Fruit fly (Drosophila melanogaster) whole organism, wandering third instar larva: ENCODE results near the gene CG9312.

ENCODE experiments used
- CG9705 ChIP-seq: fragments of 200-800 bp; sonication (Bioruptor generic); optimal IDR thresholded peaks from 2 replicates; lab custom pipeline; 2018; ENCODE audit warnings: missing biosample characterization, mild to moderate bottlenecking, missing genetic modification characterization
- CrebA ChIP-seq: fragments of 200-800 bp; sonication (Bioruptor generic); optimal IDR thresholded peaks from 2 replicates; lab custom pipeline; 2016; ENCODE audit warnings: missing biosample characterization, mild to moderate bottlenecking, missing genetic modification characterization, borderline replicate concordance
- Dfd ChIP-seq: fragments of >200 bp; optimal IDR thresholded peaks from 2 replicates; lab custom pipeline; 2017; ENCODE audit warnings: missing biosample characterization, missing genetic modification characterization
- GATAd ChIP-seq: sonication (Bioruptor generic); optimal IDR thresholded peaks from 2 replicates; lab custom pipeline; 2016; ENCODE audit warnings: missing biosample characterization, missing genetic modification characterization
- HLH106 ChIP-seq: fragments of 200-800 bp; optimal IDR thresholded peaks from 3 replicates; lab custom pipeline; 2019; ENCODE audit warnings: missing biosample characterization, mild to moderate bottlenecking, missing genetic modification characterization, moderate library complexity
- Hnf4 ChIP-seq: fragments of 200-800 bp; sonication (Bioruptor generic); optimal IDR thresholded peaks from 2 replicates; lab custom pipeline; 2016; ENCODE audit warnings: missing biosample characterization, mild to moderate bottlenecking, missing genetic modification characterization
- Jra ChIP-seq: sonication (Bioruptor generic); optimal IDR thresholded peaks from 2 replicates; lab custom pipeline; 2016; ENCODE audit warnings: missing biosample characterization, missing genetic modification characterization
- Mio ChIP-seq: sonication (Bioruptor generic); optimal IDR thresholded peaks from 2 replicates; lab custom pipeline; 2016; ENCODE audit warnings: missing biosample characterization, missing genetic modification characterization
- OdsH ChIP-seq: fragments of 200-800 bp; sonication (Bioruptor generic); optimal IDR thresholded peaks from 2 replicates; lab custom pipeline; 2016; ENCODE audit warnings: missing biosample characterization, mild to moderate bottlenecking, missing genetic modification characterization
- Rel ChIP-seq, 2 experiments: fragments of 200-800 bp; sonication (Bioruptor generic) in 1 of 2; optimal IDR thresholded peaks; 2 replicates in 1 of 2; 3 replicates in 1 of 2; lab custom pipeline; 2016 to 2019; ENCODE audit warnings: mild to moderate bottlenecking in 2 of 2, missing biosample characterization in 2 of 2, missing genetic modification characterization in 2 of 2, moderate library complexity in 1 of 2
- Sp1 ChIP-seq: fragments of 200-800 bp; sonication (Bioruptor generic); optimal IDR thresholded peaks from 3 replicates; lab custom pipeline; 2019; ENCODE audit warnings: missing biosample characterization, mild to moderate bottlenecking, missing genetic modification characterization, moderate library complexity
- Vsx2 ChIP-seq: fragments of 200-300, 225-300 bp; sonication (Bioruptor generic); optimal IDR thresholded peaks from 2 replicates; lab custom pipeline; 2018; ENCODE audit warnings: missing biosample characterization, missing genetic modification characterization; ENCODE audit not compliant: partially characterized antibody
- br ChIP-seq: fragments of 200-800 bp; sonication (Bioruptor generic); optimal IDR thresholded peaks from 2 replicates; lab custom pipeline; 2016; ENCODE audit warnings: missing biosample characterization, missing genetic modification characterization
- brk ChIP-seq: fragments of 200-800 bp; sonication (Bioruptor generic); optimal IDR thresholded peaks from 2 replicates; lab custom pipeline; 2016; ENCODE audit warnings: missing biosample characterization, mild to moderate bottlenecking, missing genetic modification characterization
- dl ChIP-seq, 2 experiments: fragments of 175-275, 200-275 bp in 1 of 2; fragments of 200-275 bp in 1 of 2; sonication (Bioruptor generic); optimal IDR thresholded peaks; lab custom pipeline; 2018; ENCODE audit warnings: mild to moderate bottlenecking in 2 of 2, missing biosample characterization in 2 of 2, missing genetic modification characterization in 2 of 2, moderate library complexity in 2 of 2; ENCODE audit not compliant: partially characterized antibody in 2 of 2, insufficient read depth in 1 of 2
- foxo ChIP-seq, 2 experiments: fragments of 200-800 bp; sonication (Bioruptor generic); optimal IDR thresholded peaks; 2 replicates in 1 of 2; 3 replicates in 1 of 2; lab custom pipeline; 2016 to 2017; ENCODE audit warnings: missing biosample characterization in 2 of 2, missing genetic modification characterization in 2 of 2
- fru ChIP-seq: fragments of 200-800 bp; sonication (Bioruptor generic); optimal IDR thresholded peaks from 3 replicates; lab custom pipeline; 2016; ENCODE audit warnings: missing biosample characterization, mild to moderate bottlenecking, missing genetic modification characterization
- h ChIP-seq: fragments of 200-800 bp; sonication (Bioruptor generic); optimal IDR thresholded peaks from 3 replicates; lab custom pipeline; 2016; ENCODE audit warnings: missing biosample characterization, mild to moderate bottlenecking, missing genetic modification characterization
- lola ChIP-seq: fragments of >200 bp; optimal IDR thresholded peaks from 2 replicates; lab custom pipeline; 2017; ENCODE audit warnings: missing biosample characterization, missing genetic modification characterization
- pan ChIP-seq: fragments of >200 bp; optimal IDR thresholded peaks from 2 replicates; lab custom pipeline; 2017
- psq ChIP-seq: fragments of 200-800 bp; sonication (Bioruptor generic); optimal IDR thresholded peaks from 3 replicates; lab custom pipeline; 2017; ENCODE audit warnings: missing biosample characterization, mild to moderate bottlenecking, missing genetic modification characterization, moderate library complexity
- rgr ChIP-seq: fragments of 200-800 bp; sonication (Bioruptor generic); optimal IDR thresholded peaks from 3 replicates; lab custom pipeline; 2016; ENCODE audit warnings: missing biosample characterization, mild to moderate bottlenecking, missing genetic modification characterization
- sage ChIP-seq: fragments of 200-800 bp; sonication (Bioruptor generic); optimal IDR thresholded peaks from 2 replicates; lab custom pipeline; 2016; ENCODE audit warnings: missing biosample characterization, mild to moderate bottlenecking, missing genetic modification characterization
- sv ChIP-seq: fragments of 200-800 bp; sonication (Bioruptor generic); optimal IDR thresholded peaks from 3 replicates; lab custom pipeline; 2016; ENCODE audit warnings: missing biosample characterization, missing genetic modification characterization
- tai ChIP-seq: sonication (Bioruptor generic); optimal IDR thresholded peaks from 2 replicates; lab custom pipeline; 2016; ENCODE audit warnings: missing biosample characterization, missing genetic modification characterization
- woc ChIP-seq: sonication (Bioruptor generic); optimal IDR thresholded peaks from 2 replicates; lab custom pipeline; 2016; ENCODE audit warnings: missing biosample characterization, mild to moderate bottlenecking, missing genetic modification characterization

CG9312 gene

dm6 chr3R:13801184-13802056 is 35.9 kb downstream of the CG9312 start:
- TF ChIP-seq Vsx2 (peak; percentile 16), Jra (no peak)

- TF ChIP-seq Vsx2 (no peak), woc (no peak), Dfd (GFP tag; lab: Kevin White, UChicago) (no peak), Hnf4 (no peak), CrebA (GFP tag; lab: Kevin White, UChicago) (no peak), br (GFP tag; lab: Kevin White, UChicago) (no peak), brk (GFP tag; lab: Kevin White, UChicago) (no peak), sage (no peak), HLH106 (no peak), pan (lab: Kevin White, UChicago) (no peak), rgr (no peak), Rel (GFP tag; optimal IDR thresholded peaks at IDR 0.05; lab: Kevin White, UChicago) (no peak), Rel (tag; optimal IDR thresholded peaks at IDR 0.05; lab: Kevin White, UChicago) (no peak), CG9705 (GFP tag; lab: Kevin White, UChicago) (no peak), Mio (no peak), lola (GFP tag; lab: Kevin White, UChicago) (no peak), Sp1 (no peak), GATAd (GFP tag; lab: Kevin White, UChicago) (no peak)
Measured at dm6 chr3R:13802057-13802817, 36.7 kb downstream of the CG9312 start.

dm6 chr3R:13803185-13803887 is 37.8 kb downstream of the CG9312 start:
- TF ChIP-seq sv (GFP tag; lab: Kevin White, UChicago) (no peak), tai (no peak), CG9705 (GFP tag; lab: Kevin White, UChicago) (no peak), GATAd (GFP tag; lab: Kevin White, UChicago) (no peak), Vsx2 (peak; percentile 13)

dm6 chr3R:13803892-13804710 is 38.5 kb downstream of the CG9312 start:
- TF ChIP-seq OdsH (GFP tag; lab: Kevin White, UChicago): peak; percentile 7
- no peak for TF ChIP-seq pan (lab: Kevin White, UChicago)
- TF ChIP-seq Sp1: peak; percentile 44
- no peak for TF ChIP-seq dl (GFP tag; optimal IDR thresholded peaks at IDR 0.05; lab: Kevin White, UChicago; ENCODE audit: insufficient read depth in 1 of 2, partially characterized antibody in 2 of 2)
- TF ChIP-seq fru: peak; percentile 3
- peak; percentile 35 for TF ChIP-seq HLH106
- TF ChIP-seq Rel (GFP tag; optimal IDR thresholded peaks at IDR 0.05; lab: Kevin White, UChicago): no peak
- TF ChIP-seq Rel (tag; optimal IDR thresholded peaks at IDR 0.05; lab: Kevin White, UChicago): no peak
- peak; percentile 2 for TF ChIP-seq h (GFP tag; lab: Kevin White, UChicago)
- TF ChIP-seq psq (GFP tag; lab: Kevin White, UChicago): peak; percentile 0
- peak in 1 of 2 experiments; percentile 29 for TF ChIP-seq foxo (GFP tag; optimal IDR thresholded peaks at IDR 0.05; lab: Kevin White, UChicago)
- no peak for TF ChIP-seq Mio
